Fruit fly (Drosophila melanogaster) S2 (cell line): ENCODE results near the gene Nuf2.

Experiments
- CG8478 ChIP-seq: fragments of >200 bp; optimal IDR thresholded peaks from 2 replicates; lab custom pipeline; 2018
- CTCF ChIP-seq, 2 experiments: fragments of >200 bp; optimal IDR thresholded peaks; 2 replicates each; lab custom pipeline; 2018

dm6 chr2L:7067683-7068082, 2.0 kb upstream of the Nuf2 start, which contains the start of gene Ugt307A1:
- TF ChIP-seq CTCF (optimal IDR thresholded peaks at IDR 0.05; lab: Kevin White, UChicago), result no peak
- TF ChIP-seq CG8478, result no peak
